Worm (Caenorhabditis elegans) whole organism, young adult: ENCODE measurements around the gene C45B2.8.

ENCODE experiments used
- egl-44 ChIP-seq: fragments of 200-800 bp; sonication (Bioruptor generic); IDR thresholded peaks from 2 replicates; pipeline ENCODE4 v1.3.6; 2022; ENCODE audit warnings: missing genetic modification reagents, missing genetic modification characterization, missing compliant biosample characterization
- fkh-3 ChIP-seq: sonication (generic microtip); optimal IDR thresholded peaks from 2 replicates; lab custom pipeline; 2016; ENCODE audit warnings: mild to moderate bottlenecking, missing genetic modification characterization, missing compliant biosample characterization
- lsy-27 ChIP-seq: sonication (generic microtip); optimal IDR thresholded peaks from 2 replicates; lab custom pipeline; 2017; ENCODE audit warnings: missing genetic modification characterization, mild to moderate bottlenecking, missing compliant biosample characterization, antibody characterized with exemption, missing genotype, borderline replicate concordance; ENCODE audit not compliant: insufficient read depth
- nfya-1 ChIP-seq: sonication (generic microtip); optimal IDR thresholded peaks from 2 replicates; lab custom pipeline; 2017; ENCODE audit warnings: antibody characterized with exemption, missing compliant biosample characterization, missing genetic modification characterization, borderline replicate concordance; ENCODE audit not compliant: insufficient read depth
- unc-62 ChIP-seq: fragments of 150-350 bp; optimal IDR thresholded peaks from 2 replicates; lab custom pipeline; 2014; ENCODE audit warnings: missing biosample characterization, missing genetic modification reagents, missing genetic modification characterization

ce11 chrX:6041094-6041441 is 46.7 kb upstream of the C45B2.8 start:
- no peak for TF ChIP-seq lsy-27 (tag; lab: Kevin White, UChicago)
- no peak for TF ChIP-seq egl-44 (GFP tag; lab: Robert Waterston, UW)
- TF ChIP-seq fkh-3, result no peak
- TF ChIP-seq unc-62, result no peak
- no peak for TF ChIP-seq nfya-1 (tag; lab: Kevin White, UChicago)
